Worm (Caenorhabditis elegans) whole organism, L4 larva: ENCODE results near the gene cdr-4.
A peak's percentile ranks its signal among the peaks of the same experiment; 100 is the strongest.

Experiments used
- F49E8.2 ChIP-seq: sonication (generic microtip); optimal IDR thresholded peaks from 2 replicates; lab custom pipeline; 2016; ENCODE audit warnings: missing compliant biosample characterization, mild to moderate bottlenecking, missing genetic modification characterization, borderline replicate concordance
- R02D3.7 ChIP-seq: fragments of 150-350 bp; sonication (generic microtip); optimal IDR thresholded peaks from 3 replicates; lab custom pipeline; 2014; ENCODE audit warnings: missing biosample characterization, missing genetic modification characterization
- T20F7.1 ChIP-seq: fragments of 200-800 bp; sonication (Bioruptor generic); optimal IDR thresholded peaks from 2 replicates; lab custom pipeline; 2018; ENCODE audit warnings: mild to moderate bottlenecking, missing genetic modification characterization, missing compliant biosample characterization
- Y48G9A.11 ChIP-seq: fragments of 200-800 bp; sonication (Bioruptor generic); IDR thresholded peaks from 2 replicates; pipeline ENCODE4 v1.3.6; 2022; ENCODE audit warnings: missing genetic modification reagents, missing genetic modification characterization, missing compliant biosample characterization
- Y5F2A.4 ChIP-seq: fragments of 200-800 bp; sonication (Bioruptor generic); optimal IDR thresholded peaks from 2 replicates; lab custom pipeline; 2018; ENCODE audit warnings: mild to moderate bottlenecking, missing genetic modification characterization, missing compliant biosample characterization
- aha-1 ChIP-seq: fragments of 150-350 bp; peaks from one replicate; lab custom pipeline; 2014; ENCODE audit warnings: missing biosample characterization, missing genetic modification characterization
- arid-1 ChIP-seq: fragments of 200-800 bp; sonication (Bioruptor generic); conservative IDR thresholded peaks from 2 replicates; pipeline ENCODE4 v1.3.6; 2022; ENCODE audit warnings: missing genetic modification reagents, missing genetic modification characterization, missing compliant biosample characterization
- ceh-28 ChIP-seq: fragments of 150-350 bp; optimal IDR thresholded peaks from 2 replicates; lab custom pipeline; 2014; ENCODE audit warnings: missing biosample characterization, missing genetic modification reagents, missing genetic modification characterization
- ceh-32 ChIP-seq: sonication (generic microtip); optimal IDR thresholded peaks from 2 replicates; lab custom pipeline; 2016; ENCODE audit warnings: mild to moderate bottlenecking, missing genetic modification characterization, missing compliant biosample characterization; ENCODE audit not compliant: poor library complexity
- ceh-44 ChIP-seq: fragments of 200-800 bp; sonication (Bioruptor generic); IDR thresholded peaks from 2 replicates; pipeline ENCODE4 v1.3.6; 2022; ENCODE audit warnings: missing genetic modification reagents, missing genetic modification characterization, missing compliant biosample characterization
- ceh-82 ChIP-seq: sonication (generic microtip); optimal IDR thresholded peaks from 2 replicates; lab custom pipeline; 2017; ENCODE audit warnings: missing biosample characterization, missing genetic modification characterization
- ctbp-1 ChIP-seq: fragments of 200-800 bp; sonication (Bioruptor generic); IDR thresholded peaks from 2 replicates; pipeline ENCODE4 v1.3.6; 2022; ENCODE audit warnings: missing genetic modification reagents, missing genetic modification characterization, missing compliant biosample characterization
- daf-16 ChIP-seq, 3 experiments: sonication (generic microtip); optimal IDR thresholded peaks; 2 replicates each; lab custom pipeline; 2016 to 2017; ENCODE audit warnings: missing genetic modification characterization in 3 of 3, missing genetic modification reagents in 3 of 3, mild to moderate bottlenecking in 2 of 3, missing compliant biosample characterization in 2 of 3, missing biosample characterization in 1 of 3, moderate library complexity in 1 of 3
- dmd-8 ChIP-seq: fragments of 200-800 bp; sonication (Bioruptor generic); IDR thresholded peaks from 2 replicates; pipeline ENCODE4 v1.3.6; 2022; ENCODE audit warnings: missing genetic modification characterization, missing compliant biosample characterization
- dmd-9 ChIP-seq: fragments of 200-800 bp; sonication (Bioruptor generic); IDR thresholded peaks from 2 replicates; pipeline ENCODE4 v1.3.6; 2022; ENCODE audit warnings: missing genetic modification reagents, missing genetic modification characterization, missing compliant biosample characterization
- dpl-1 ChIP-seq: fragments of 150-350 bp; optimal IDR thresholded peaks from 2 replicates; lab custom pipeline; 2014; ENCODE audit warnings: missing biosample characterization, missing genetic modification reagents, missing genetic modification characterization
- duxl-1 ChIP-seq: sonication (generic microtip); optimal IDR thresholded peaks from 2 replicates; lab custom pipeline; 2016; ENCODE audit warnings: mild to moderate bottlenecking, missing genetic modification characterization, moderate library complexity, missing compliant biosample characterization; ENCODE audit not compliant: poor library complexity
- egl-43 ChIP-seq: fragments of 200-800 bp; sonication (Bioruptor generic); IDR thresholded peaks from 2 replicates; pipeline ENCODE4 v1.3.6; 2022; ENCODE audit warnings: missing genetic modification reagents, missing genetic modification characterization, missing compliant biosample characterization
- hif-1 ChIP-seq, 2 experiments: sonication (generic microtip); optimal IDR thresholded peaks; 2 replicates each; lab custom pipeline; 2016 to 2017; ENCODE audit warnings: missing compliant biosample characterization in 2 of 2, missing genetic modification characterization in 2 of 2, missing genetic modification reagents in 2 of 2, missing genotype in 2 of 2, mild to moderate bottlenecking in 1 of 2
- hmg-1.1 ChIP-seq: fragments of 200-800 bp; sonication (Bioruptor generic); IDR thresholded peaks from 2 replicates; pipeline ENCODE4 v1.3.6; 2022; ENCODE audit warnings: missing genetic modification reagents, missing genetic modification characterization, missing compliant biosample characterization
- jun-1 ChIP-seq: fragments of 150-350 bp; optimal IDR thresholded peaks from 2 replicates; lab custom pipeline; 2014; ENCODE audit warnings: missing biosample characterization, missing genetic modification reagents, missing genetic modification characterization
- lin-38 ChIP-seq: fragments of 200-800 bp; sonication (Bioruptor generic); IDR thresholded peaks from 2 replicates; pipeline ENCODE4 v1.3.6; 2022; ENCODE audit warnings: missing genetic modification reagents, missing genetic modification characterization, missing compliant biosample characterization
- lin-39 ChIP-seq: fragments of 150-350 bp; optimal IDR thresholded peaks from 2 replicates; lab custom pipeline; 2014; ENCODE audit warnings: missing biosample characterization, missing genetic modification reagents, missing genetic modification characterization
- madf-5 ChIP-seq, 2 experiments: fragments of 200-800 bp; sonication (Bioruptor generic); IDR thresholded peaks; 2 replicates each; pipeline ENCODE4 v1.3.6; 2022; ENCODE audit warnings: missing compliant biosample characterization in 2 of 2, missing genetic modification characterization in 2 of 2
- nhr-11 ChIP-seq: fragments of 150-350 bp; optimal IDR thresholded peaks from 2 replicates; lab custom pipeline; 2014; ENCODE audit warnings: missing biosample characterization, missing genetic modification characterization
- nhr-25 ChIP-seq: sonication (generic microtip); optimal IDR thresholded peaks from 2 replicates; lab custom pipeline; 2017; ENCODE audit warnings: missing genetic modification characterization, mild to moderate bottlenecking, missing compliant biosample characterization, antibody characterized with exemption, moderate library complexity, borderline replicate concordance; ENCODE audit not compliant: insufficient read depth
- nhr-41 ChIP-seq: fragments of 200-800 bp; sonication (Bioruptor generic); IDR thresholded peaks from 2 replicates; pipeline ENCODE4 v1.3.6; 2022; ENCODE audit warnings: missing genetic modification reagents, missing genetic modification characterization, missing compliant biosample characterization
- nhr-6 ChIP-seq: fragments of 150-350 bp; optimal IDR thresholded peaks from 2 replicates; lab custom pipeline; 2014; ENCODE audit warnings: missing biosample characterization, missing genetic modification characterization
- pha-4 ChIP-seq, 2 experiments: fragments of 150-350 bp in 1 of 2; fragments of 200-800 bp in 1 of 2; sonication (Bioruptor generic) in 1 of 2; IDR thresholded peaks in 1 of 2; optimal IDR thresholded peaks in 1 of 2; 2 replicates each; pipeline versions ENCODE4 v1.3.6 to Lab custom; 2014 to 2022; ENCODE audit warnings: missing genetic modification characterization in 2 of 2, missing genetic modification reagents in 2 of 2, missing biosample characterization in 1 of 2, missing compliant biosample characterization in 1 of 2
- set-16 ChIP-seq: fragments of 200-800 bp; sonication (Bioruptor generic); IDR thresholded peaks from 2 replicates; pipeline ENCODE4 v1.3.6; 2022; ENCODE audit warnings: missing genetic modification reagents, missing genetic modification characterization, missing compliant biosample characterization
- skn-1 ChIP-seq: fragments of 150-350 bp; optimal IDR thresholded peaks from 2 replicates; lab custom pipeline; 2014; ENCODE audit warnings: missing biosample characterization, missing genetic modification characterization
- tag-97 ChIP-seq: fragments of 200-800 bp; sonication (Bioruptor generic); IDR thresholded peaks from 2 replicates; pipeline ENCODE4 v1.3.6; 2022; ENCODE audit warnings: missing genetic modification characterization, missing compliant biosample characterization
- tra-1 ChIP-seq: fragments of 200-800 bp; sonication (Bioruptor generic); IDR thresholded peaks from 2 replicates; pipeline ENCODE4 v1.3.6; 2022; ENCODE audit warnings: missing genetic modification reagents, missing genetic modification characterization, missing compliant biosample characterization
- unc-39 ChIP-seq: sonication (generic microtip); optimal IDR thresholded peaks from 2 replicates; lab custom pipeline; 2017; ENCODE audit warnings: missing biosample characterization, missing genetic modification characterization
- vab-7 ChIP-seq: fragments of 200-800 bp; sonication (Bioruptor generic); IDR thresholded peaks from 2 replicates; pipeline ENCODE4 v1.3.6; 2022; ENCODE audit warnings: missing genetic modification reagents, missing genetic modification characterization, missing compliant biosample characterization
- zfp-2 ChIP-seq: sonication (generic microtip); optimal IDR thresholded peaks from 2 replicates; lab custom pipeline; 2016; ENCODE audit warnings: mild to moderate bottlenecking, missing genetic modification characterization, missing compliant biosample characterization
- zip-11 ChIP-seq: fragments of 200-800 bp; sonication (Bioruptor generic); IDR thresholded peaks from 2 replicates; pipeline ENCODE4 v1.3.6; 2022; ENCODE audit warnings: missing genetic modification characterization, missing compliant biosample characterization
- zip-2 ChIP-seq: fragments of 150-350 bp; optimal IDR thresholded peaks from 2 replicates; lab custom pipeline; 2014; ENCODE audit warnings: missing biosample characterization, missing genetic modification characterization
- ztf-11 ChIP-seq: fragments of 150-350 bp; optimal IDR thresholded peaks from 2 replicates; lab custom pipeline; 2014; ENCODE audit warnings: missing biosample characterization, missing genetic modification characterization

cdr-4 gene

ce11 chrV:12408525-12408924 lies at the start of gene cdr-4:
Gene cdr-4, minus strand, starts transcription at chrV:12408625.
- TF ChIP-seq nhr-25 (tag; lab: Kevin White, UChicago) (no peak), ztf-11 (no peak), madf-5 (GFP tag; IDR thresholded peaks at IDR 0.05; lab: Robert Waterston, UW) (no peak), zip-2 (no peak), zfp-2 (tag; lab: Kevin White, UChicago) (no peak), set-16 (GFP tag; lab: Robert Waterston, UW) (no peak), duxl-1 (no peak), tag-97 (GFP tag; lab: Robert Waterston, UW) (no peak), ceh-28 (tag; lab: Kevin White, UChicago) (no peak), hif-1 (tag; optimal IDR thresholded peaks at IDR 0.05; lab: Kevin White, UChicago) (no peak), unc-39 (tag; lab: Kevin White, UChicago) (no peak), jun-1 (tag; lab: Kevin White, UChicago) (no peak), pha-4 (GFP tag; IDR thresholded peaks at IDR 0.05; lab: Robert Waterston, UW) (no peak), pha-4 (tag; optimal IDR thresholded peaks at IDR 0.05; lab: Kevin White, UChicago) (no peak), lin-38 (no peak), hmg-1.1 (GFP tag; lab: Robert Waterston, UW) (no peak), skn-1 (tag; lab: Kevin White, UChicago) (no peak), F49E8.2 (no peak), daf-16 (GFP tag; optimal IDR thresholded peaks at IDR 0.05; lab: Kevin White, UChicago) (no peak), daf-16 (tag; optimal IDR thresholded peaks at IDR 0.05; lab: Kevin White, UChicago) (no peak), tra-1 (GFP tag; lab: Robert Waterston, UW) (no peak)
- TF ChIP-seq, all 104 proteins: peak for 0

- no peak for TF ChIP-seq lin-39 (tag; lab: Kevin White, UChicago)
- TF ChIP-seq dmd-9 (GFP tag; lab: Robert Waterston, UW): no peak
- TF ChIP-seq hif-1 (tag; optimal IDR thresholded peaks at IDR 0.05; lab: Kevin White, UChicago): no peak
- 0 out of 2 replicates have a peak, but pooled peaks have one; percentile 14 for TF ChIP-seq ctbp-1 (GFP tag; lab: Robert Waterston, UW)
- TF ChIP-seq nhr-41 (GFP tag; lab: Robert Waterston, UW): no peak
- TF ChIP-seq ceh-82 (tag; lab: Kevin White, UChicago): no peak
- TF ChIP-seq dmd-8 (GFP tag; lab: Robert Waterston, UW): 0 out of 2 replicates have a peak, but pooled peaks have one; percentile 38
- TF ChIP-seq arid-1 (GFP tag; lab: Robert Waterston, UW): no peak
- no peak for TF ChIP-seq nhr-11 (tag; lab: Kevin White, UChicago)
- no peak for TF ChIP-seq vab-7 (GFP tag; lab: Robert Waterston, UW)
- TF ChIP-seq T20F7.1 (GFP tag; lab: Kevin White, UChicago): no peak
- peak; percentile 42; the same call in 1 of the 2 replicates for TF ChIP-seq egl-43 (GFP tag; lab: Robert Waterston, UW)
- peak; percentile 27 for TF ChIP-seq aha-1
- TF ChIP-seq ceh-32 (tag; lab: Kevin White, UChicago): no peak
- TF ChIP-seq set-16 (GFP tag; lab: Robert Waterston, UW): peak; percentile 93
Measured at ce11 chrV:12455695-12456094, 47.3 kb upstream of the cdr-4 start.

ce11 chrV:12450441-12450840 lies 42.0 kb upstream of the cdr-4 start, which contains the start of gene F28C1.1:
Gene F28C1.1, plus strand, starts transcription at chrV:12450805.
- TF ChIP-seq aha-1 (no peak), arid-1 (GFP tag; lab: Robert Waterston, UW) (no peak), zip-11 (no peak), Y48G9A.11 (peak; percentile 92), ceh-44 (GFP tag; lab: Robert Waterston, UW) (no peak), nhr-6 (peak; percentile 55), T20F7.1 (GFP tag; lab: Kevin White, UChicago) (peak; percentile 93), pha-4 (GFP tag; IDR thresholded peaks at IDR 0.05; lab: Robert Waterston, UW) (no peak), pha-4 (tag; optimal IDR thresholded peaks at IDR 0.05; lab: Kevin White, UChicago) (no peak), dpl-1 (GFP tag; lab: Kevin White, UChicago) (peak; percentile 84), R02D3.7 (tag; lab: Kevin White, UChicago) (peak; percentile 16), Y5F2A.4 (GFP tag; lab: Kevin White, UChicago) (no peak)
